Fruit fly (Drosophila melanogaster) whole organism: ENCODE results near the gene tinc.
"Not testable (repeated sequence)": the region's sequence is repeated elsewhere in the genome, so short reads cannot be mapped to it uniquely, and the experiment has no call there.

Experiments used
- Dll ChIP-seq: fragments of >200 bp; optimal IDR thresholded peaks from 2 replicates; lab custom pipeline; 2017
- EcR ChIP-seq, 2 experiments: fragments of >200 bp; optimal IDR thresholded peaks; 2 replicates each; lab custom pipeline; 2017; ENCODE audit warnings: missing biosample characterization in 2 of 2, missing genetic modification characterization in 2 of 2, missing genetic modification reagents in 2 of 2
- psq ChIP-seq: fragments of >200 bp; optimal IDR thresholded peaks from 2 replicates; lab custom pipeline; 2017

dm6 chr3R:17763088-17763487 is 48.3 kb upstream of the tinc start, which contains the start of gene TyrR:
- TF ChIP-seq psq (lab: Kevin White, UChicago); EcR (GFP tag; optimal IDR thresholded peaks at IDR 0.05; lab: Kevin White, UChicago); Dll (lab: Kevin White, UChicago): not testable (repeated sequence)
